Fruit fly (Drosophila melanogaster): Measurements from ENCODE around the gene CG32191.

Gene CG32191

dm6 chr3L:17842892-17843703 is 34.2 kb upstream of the CG32191 start, which contains the start of gene CG5567:
Gene CG5567, minus strand, starts transcription at chr3L:17843544.
- TF ChIP-seq fd96Ca (GFP tag; IDR thresholded peaks at IDR 0.05), result 0 out of 3 replicates have a peak, but pooled peaks have one; percentile 17
- peak; percentile 38 for TF ChIP-seq EcR (GFP tag; optimal IDR thresholded peaks at IDR 0.05)
- no peak; the same call in 2 of the 3 replicates for TF ChIP-seq CG4496 (GFP tag; IDR thresholded peaks at IDR 0.05)
- TF ChIP-seq CG32121 (GFP tag; IDR thresholded peaks at IDR 0.05), result 0 out of 2 replicates have a peak, but pooled peaks have one; percentile 33
- 0 out of 2 replicates have a peak, but pooled peaks have one; percentile 19 for TF ChIP-seq CG12605 (GFP tag; IDR thresholded peaks at IDR 0.05)
- peak; percentile 10 for TF ChIP-seq CG17806 (tag; optimal IDR thresholded peaks at IDR 0.05)
- no peak for TF ChIP-seq CG13204 (GFP tag; optimal IDR thresholded peaks at IDR 0.05)
- TF ChIP-seq D1 (tag; optimal IDR thresholded peaks at IDR 0.05), result no peak
- peak; percentile 2 for TF ChIP-seq Snoo (tag; optimal IDR thresholded peaks at IDR 0.05)

dm6 chr3L:17841085-17841606 is 32.2 kb upstream of the CG32191 start, which contains the start of gene CG5577:
Gene CG5577, minus strand, starts transcription at chr3L:17841427.
- peak; percentile 87 for TF ChIP-seq CG4496 (GFP tag; IDR thresholded peaks at IDR 0.05)
- no peak for TF ChIP-seq Ets98B (GFP tag; IDR thresholded peaks at IDR 0.05)
- peak; percentile 89 for TF ChIP-seq EcR (GFP tag; optimal IDR thresholded peaks at IDR 0.05)
- TF ChIP-seq CG8159 (tag; optimal IDR thresholded peaks at IDR 0.05), result no peak
- TF ChIP-seq CG8301 (tag; optimal IDR thresholded peaks at IDR 0.05), result no peak
- 0 out of 2 replicates have a peak, but pooled peaks have one; percentile 25 for TF ChIP-seq CG32121 (GFP tag; IDR thresholded peaks at IDR 0.05)

dm6 chr3L:17835074-17835473 is 26.1 kb upstream of the CG32191 start, which contains the start of gene CG32189:
Gene CG32189, minus strand, starts transcription at chr3L:17835174.
- no peak for TF ChIP-seq Pif1B (GFP tag; optimal IDR thresholded peaks at IDR 0.05)

- TF ChIP-seq D1 (tag; optimal IDR thresholded peaks at IDR 0.05) (no peak), Pif1A (GFP tag; optimal IDR thresholded peaks at IDR 0.05) (no peak), Pif1B (GFP tag; optimal IDR thresholded peaks at IDR 0.05) (no peak), Snoo (tag; optimal IDR thresholded peaks at IDR 0.05) (no peak), CG15710 (tag; optimal IDR thresholded peaks at IDR 0.05) (no peak), CG9948 (tag; optimal IDR thresholded peaks at IDR 0.05) (no peak), gl (tag; optimal IDR thresholded peaks at IDR 0.05) (no peak), CG8159 (tag; optimal IDR thresholded peaks at IDR 0.05) (no peak), EcR (GFP tag; optimal IDR thresholded peaks at IDR 0.05) (no peak), rn (GFP tag; IDR thresholded peaks at IDR 0.05) (no peak), CG10348 (GFP tag; IDR thresholded peaks at IDR 0.05) (no peak), CG13204 (GFP tag; optimal IDR thresholded peaks at IDR 0.05) (no peak), CG17806 (tag; optimal IDR thresholded peaks at IDR 0.05) (no peak), CG4496 (GFP tag; IDR thresholded peaks at IDR 0.05) (no peak), CG8301 (tag; optimal IDR thresholded peaks at IDR 0.05) (no peak)
Measured at dm6 chr3L:17833525-17833924, 24.6 kb upstream of the CG32191 start, which contains the start of gene CG32188. Gene CG32188, minus strand, starts transcription at chr3L:17833625.

- TF ChIP-seq CG12605 (GFP tag; IDR thresholded peaks at IDR 0.05), result peak; percentile 71; the same call in 1 of the 2 replicates
- no peak for TF ChIP-seq CG17806 (tag; optimal IDR thresholded peaks at IDR 0.05)
Measured at dm6 chr3L:17822784-17823383, 13.9 kb upstream of the CG32191 start, which contains the start of the genes Ir75c and Grd. Gene Ir75c, minus strand, starts transcription at chr3L:17822834. Gene Grd, plus strand, starts transcription at chr3L:17823333.

dm6 chr3L:17820093-17820492 is 11.1 kb upstream of the CG32191 start, which contains the start of gene Ir75b:
Gene Ir75b, minus strand, starts transcription at chr3L:17820193.
- TF ChIP-seq Pif1A (GFP tag; optimal IDR thresholded peaks at IDR 0.05), result no peak
- TF ChIP-seq CG32121 (GFP tag; IDR thresholded peaks at IDR 0.05), result no peak
- TF ChIP-seq CG4496 (GFP tag; IDR thresholded peaks at IDR 0.05), result no peak
- no peak for TF ChIP-seq rn (GFP tag; IDR thresholded peaks at IDR 0.05)
- no peak for TF ChIP-seq CG8301 (tag; optimal IDR thresholded peaks at IDR 0.05)
- TF ChIP-seq CG34367 (tag; optimal IDR thresholded peaks at IDR 0.05), result no peak
- no peak for TF ChIP-seq EcR (GFP tag; optimal IDR thresholded peaks at IDR 0.05)
- TF ChIP-seq CG9948 (tag; optimal IDR thresholded peaks at IDR 0.05), result no peak
- no peak for TF ChIP-seq D1 (tag; optimal IDR thresholded peaks at IDR 0.05)
- no peak for TF ChIP-seq CG12605 (GFP tag; IDR thresholded peaks at IDR 0.05)
- no peak for TF ChIP-seq Pif1B (GFP tag; optimal IDR thresholded peaks at IDR 0.05)
- no peak for TF ChIP-seq Snoo (tag; optimal IDR thresholded peaks at IDR 0.05)
- TF ChIP-seq CG14655 (GFP tag; optimal IDR thresholded peaks at IDR 0.05), result no peak
- TF ChIP-seq CG13204 (GFP tag; optimal IDR thresholded peaks at IDR 0.05), result no peak
- no peak for TF ChIP-seq CG17806 (tag; optimal IDR thresholded peaks at IDR 0.05)
- TF ChIP-seq Ets98B (GFP tag; IDR thresholded peaks at IDR 0.05), result no peak
- no peak for TF ChIP-seq CG15710 (tag; optimal IDR thresholded peaks at IDR 0.05)
- no peak for TF ChIP-seq CG8159 (tag; optimal IDR thresholded peaks at IDR 0.05)

Data from whole organism, pupa.